Fruit fly (Drosophila melanogaster) whole organism, prepupa: ENCODE data around the gene CG9328.

Experiments
- Blimp-1 ChIP-seq: fragments of 200-800 bp; sonication (Bioruptor generic); optimal IDR thresholded peaks from 3 replicates; lab custom pipeline; 2017; ENCODE audit warnings: missing biosample characterization, missing genetic modification characterization, mild to moderate bottlenecking, moderate library complexity, missing genetic modification reagents
- CG10669 ChIP-seq: fragments of 200-800 bp; sonication (Bioruptor generic); optimal IDR thresholded peaks from 3 replicates; lab custom pipeline; 2018; ENCODE audit warnings: missing biosample characterization, mild to moderate bottlenecking, missing genetic modification characterization, moderate library complexity
- CG11294 ChIP-seq: fragments of 200-800 bp; sonication (Bioruptor generic); IDR thresholded peaks from 2 replicates; pipeline ENCODE4 v1.3.6; 2022; ENCODE audit warnings: missing biosample characterization, missing genetic modification characterization
- CG1621 ChIP-seq: fragments of 200-800 bp; sonication (Bioruptor generic); optimal IDR thresholded peaks from 3 replicates; lab custom pipeline; 2018; ENCODE audit warnings: missing biosample characterization, mild to moderate bottlenecking, missing genetic modification characterization
- CG16779 ChIP-seq: fragments of 200-800 bp; sonication (Bioruptor generic); optimal IDR thresholded peaks from 3 replicates; lab custom pipeline; 2017; ENCODE audit warnings: missing biosample characterization, mild to moderate bottlenecking, missing genetic modification characterization
- CG3032 ChIP-seq: fragments of 200-800 bp; optimal IDR thresholded peaks from 2 replicates; lab custom pipeline; 2019; ENCODE audit warnings: missing biosample characterization, mild to moderate bottlenecking, missing genetic modification characterization, moderate library complexity
- CG34406 ChIP-seq: fragments of 200-800 bp; sonication (Bioruptor generic); optimal IDR thresholded peaks from 3 replicates; lab custom pipeline; 2016; ENCODE audit warnings: missing biosample characterization, missing genetic modification characterization
- CG4318 ChIP-seq: fragments of 200-800 bp; sonication (Bioruptor generic); optimal IDR thresholded peaks from 3 replicates; lab custom pipeline; 2017; ENCODE audit warnings: missing biosample characterization, mild to moderate bottlenecking, missing genetic modification characterization
- CG6276 ChIP-seq: fragments of 200-800 bp; sonication (Bioruptor generic); optimal IDR thresholded peaks from 2 replicates; lab custom pipeline; 2017; ENCODE audit warnings: missing biosample characterization, mild to moderate bottlenecking, missing genetic modification characterization
- CG6808 ChIP-seq: fragments of 200-800 bp; sonication (Bioruptor generic); optimal IDR thresholded peaks from 3 replicates; lab custom pipeline; 2017; ENCODE audit warnings: missing biosample characterization, missing genetic modification characterization, mild to moderate bottlenecking, moderate library complexity, missing genetic modification reagents
- CG7368 ChIP-seq: fragments of 200-800 bp; sonication (Bioruptor generic); optimal IDR thresholded peaks from 3 replicates; lab custom pipeline; 2016; ENCODE audit warnings: missing biosample characterization, missing genetic modification characterization
- CG8632 ChIP-seq: fragments of 200-800 bp; sonication (Bioruptor generic); optimal IDR thresholded peaks from 3 replicates; lab custom pipeline; 2016; ENCODE audit warnings: missing biosample characterization, missing genetic modification characterization
- CG9139 ChIP-seq: fragments of 200-800 bp; sonication (Bioruptor generic); optimal IDR thresholded peaks from 3 replicates; lab custom pipeline; 2017; ENCODE audit warnings: missing biosample characterization, mild to moderate bottlenecking, missing genetic modification characterization
- Eip78C ChIP-seq: fragments of 200-800 bp; sonication (Bioruptor generic); peaks from one replicate; lab custom pipeline; 2016; ENCODE audit warnings: missing biosample characterization, missing genetic modification characterization
- Eip93F ChIP-seq: fragments of 200-800 bp; sonication (Bioruptor generic); optimal IDR thresholded peaks from 2 replicates; lab custom pipeline; 2016; ENCODE audit warnings: missing biosample characterization, mild to moderate bottlenecking, missing genetic modification characterization
- Ets96B ChIP-seq: fragments of 200-800 bp; optimal IDR thresholded peaks from 2 replicates; lab custom pipeline; 2019; ENCODE audit warnings: missing biosample characterization, mild to moderate bottlenecking, missing genetic modification characterization, moderate library complexity
- Gug ChIP-seq: fragments of 200-800 bp; sonication (Bioruptor generic); IDR thresholded peaks from 2 replicates; pipeline ENCODE4 v1.3.6; 2022; ENCODE audit warnings: missing biosample characterization, missing genetic modification characterization
- Hr38 ChIP-seq: sonication (Bioruptor generic); optimal IDR thresholded peaks from 2 replicates; lab custom pipeline; 2016; ENCODE audit warnings: missing biosample characterization, missing genetic modification characterization
- Hr39 ChIP-seq: fragments of 200-800 bp; sonication (Bioruptor generic); optimal IDR thresholded peaks from 2 replicates; lab custom pipeline; 2016; ENCODE audit warnings: missing biosample characterization, missing genetic modification characterization
- Lpt ChIP-seq: fragments of 200-800 bp; sonication (Bioruptor generic); optimal IDR thresholded peaks from 3 replicates; lab custom pipeline; 2016; ENCODE audit warnings: missing biosample characterization, missing genetic modification characterization
- OdsH ChIP-seq: fragments of 200-800 bp; sonication (Bioruptor generic); optimal IDR thresholded peaks from 3 replicates; lab custom pipeline; 2016; ENCODE audit warnings: missing biosample characterization, missing genetic modification characterization
- Sox102F ChIP-seq: fragments of 200-800 bp; sonication (Bioruptor generic); optimal IDR thresholded peaks from 2 replicates; lab custom pipeline; 2016; ENCODE audit warnings: missing biosample characterization, mild to moderate bottlenecking, missing genetic modification characterization
- Sox15 ChIP-seq: fragments of 200-800 bp; sonication (Bioruptor generic); optimal IDR thresholded peaks from 3 replicates; lab custom pipeline; 2016; ENCODE audit warnings: missing biosample characterization, missing genetic modification characterization
- eg ChIP-seq: fragments of 200-800 bp; sonication (Bioruptor generic); IDR thresholded peaks from 3 replicates; pipeline ENCODE4 v1.3.6; 2022; ENCODE audit warnings: missing biosample characterization, missing genetic modification characterization
- fd59A ChIP-seq: fragments of 200-800 bp; sonication (Bioruptor generic); optimal IDR thresholded peaks from 2 replicates; lab custom pipeline; 2017; ENCODE audit warnings: missing biosample characterization, mild to moderate bottlenecking, missing genetic modification characterization, missing genetic modification reagents
- fd85E ChIP-seq: fragments of 200-800 bp; sonication (Bioruptor generic); optimal IDR thresholded peaks from 3 replicates; lab custom pipeline; 2016; ENCODE audit warnings: missing biosample characterization, missing genetic modification characterization
- lz ChIP-seq: fragments of 200-800 bp; sonication (Bioruptor generic); optimal IDR thresholded peaks from 3 replicates; lab custom pipeline; 2016; ENCODE audit warnings: missing biosample characterization, missing genetic modification characterization
- net ChIP-seq: fragments of 200-800 bp; sonication (Bioruptor generic); optimal IDR thresholded peaks from 3 replicates; lab custom pipeline; 2016; ENCODE audit warnings: missing biosample characterization, missing genetic modification characterization
- pdm3 ChIP-seq: fragments of 200-800 bp; sonication (Bioruptor generic); optimal IDR thresholded peaks from 3 replicates; lab custom pipeline; 2016; ENCODE audit warnings: missing biosample characterization, missing genetic modification characterization
- spab ChIP-seq: fragments of 200-800 bp; sonication (Bioruptor generic); optimal IDR thresholded peaks from 2 replicates; lab custom pipeline; 2017; ENCODE audit warnings: missing biosample characterization, mild to moderate bottlenecking, missing genetic modification characterization, missing genetic modification reagents
- vri ChIP-seq: fragments of 200-800 bp; sonication (Bioruptor generic); optimal IDR thresholded peaks from 3 replicates; lab custom pipeline; 2016; ENCODE audit warnings: missing biosample characterization, mild to moderate bottlenecking, missing genetic modification characterization

Gene CG9328

dm6 chr2L:20844381-20844780 lies 46.9 kb downstream of the CG9328 start (continued):
- TF ChIP-seq CG1621 (tag; lab: Kevin White, UChicago) (no peak), pdm3 (GFP tag; lab: Kevin White, UChicago) (peak; percentile 25), CG11294 (GFP tag; lab: Robert Waterston, UW) (no peak)

- TF ChIP-seq CG4318 (GFP tag; lab: Kevin White, UChicago), result no peak
- no peak for TF ChIP-seq fd85E (GFP tag; lab: Kevin White, UChicago)
- no peak for TF ChIP-seq pdm3 (GFP tag; lab: Kevin White, UChicago)
- no peak for TF ChIP-seq Lpt (GFP tag; lab: Kevin White, UChicago)
- no peak for TF ChIP-seq Sox102F
- no peak for TF ChIP-seq CG3032
- TF ChIP-seq Ets96B, result no peak
These were observed 51.5 kb downstream of the CG9328 start, which contains the start of gene CG14402 for dm6 chr2L:20849000-20849399. Gene CG14402 (plus strand): TSS chr2L:20849300.

- peak; percentile 14 for TF ChIP-seq Eip78C (GFP tag; lab: Kevin White, UChicago)
- TF ChIP-seq eg (GFP tag; lab: Robert Waterston, UW), result no peak
- no peak for TF ChIP-seq OdsH (GFP tag; lab: Kevin White, UChicago)
- no peak for TF ChIP-seq Blimp-1 (GFP tag; lab: Kevin White, UChicago)
These were observed 54.1 kb downstream of the CG9328 start for dm6 chr2L:20851592-20851991.

dm6 chr2L:20852092-20852628 lies 54.6 kb downstream of the CG9328 start, which contains the start of gene twit:
Gene twit (plus strand): TSS chr2L:20852578.
- TF ChIP-seq CG7368 (no peak), CG8632 (GFP tag; lab: Kevin White, UChicago) (no peak), CG10669 (GFP tag; lab: Kevin White, UChicago) (no peak), CG4318 (GFP tag; lab: Kevin White, UChicago) (no peak), Hr38 (GFP tag; lab: Kevin White, UChicago) (no peak), spab (GFP tag; lab: Kevin White, UChicago) (no peak), CG6808 (GFP tag; lab: Kevin White, UChicago) (no peak), lz (GFP tag; lab: Kevin White, UChicago) (no peak), CG34406 (GFP tag; lab: Kevin White, UChicago) (no peak), net (GFP tag; lab: Kevin White, UChicago) (no peak), CG6276 (GFP tag; lab: Kevin White, UChicago) (no peak), Hr39 (no peak), Gug (GFP tag; lab: Robert Waterston, UW) (no peak), Eip93F (GFP tag; lab: Kevin White, UChicago) (no peak), CG16779 (no peak), vri (GFP tag; lab: Kevin White, UChicago) (no peak), Sox15 (GFP tag; lab: Kevin White, UChicago) (no peak)

dm6 chr2L:20857791-20858190 lies 60.3 kb downstream of the CG9328 start, which contains the start of gene CG14400:
Gene CG14400 (minus strand): TSS chr2L:20857891.
- no peak for TF ChIP-seq net (GFP tag; lab: Kevin White, UChicago)
- TF ChIP-seq Blimp-1 (GFP tag; lab: Kevin White, UChicago), result no peak
- no peak for TF ChIP-seq CG3032
- no peak for TF ChIP-seq CG34406 (GFP tag; lab: Kevin White, UChicago)
- TF ChIP-seq lz (GFP tag; lab: Kevin White, UChicago), result no peak
- no peak for TF ChIP-seq OdsH (GFP tag; lab: Kevin White, UChicago)
- no peak for TF ChIP-seq CG16779
- no peak for TF ChIP-seq CG9139 (GFP tag; lab: Kevin White, UChicago)
- no peak for TF ChIP-seq fd59A
- TF ChIP-seq Sox15 (GFP tag; lab: Kevin White, UChicago), result no peak
